Fruit fly (Drosophila melanogaster) whole organism, pupa: ENCODE measurements around the gene dome.

Experiments used
- CG13204 ChIP-seq: fragments of 200-800 bp; sonication (Bioruptor generic); optimal IDR thresholded peaks from 2 replicates; lab custom pipeline; 2018; ENCODE audit warnings: missing biosample characterization, mild to moderate bottlenecking, missing genetic modification characterization, moderate library complexity
- CG14655 ChIP-seq: fragments of 200-800 bp; sonication (Bioruptor generic); optimal IDR thresholded peaks from 3 replicates; lab custom pipeline; 2017; ENCODE audit warnings: mild to moderate bottlenecking, missing biosample characterization, missing genetic modification reagents, missing genetic modification characterization
- CG32121 ChIP-seq: fragments of 200-800 bp; sonication (Bioruptor generic); IDR thresholded peaks from 2 replicates; pipeline ENCODE4 v1.3.6; 2022; ENCODE audit warnings: missing biosample characterization, missing genetic modification characterization
- EcR ChIP-seq: fragments of 200-800 bp; sonication (Bioruptor generic); optimal IDR thresholded peaks from 3 replicates; lab custom pipeline; 2019; ENCODE audit warnings: missing biosample characterization, missing genetic modification characterization, mild to moderate bottlenecking, moderate library complexity, missing genetic modification reagents
- Ets98B ChIP-seq: fragments of 200-800 bp; sonication (Bioruptor generic); IDR thresholded peaks from 2 replicates; pipeline ENCODE4 v1.3.6; 2022; ENCODE audit warnings: missing biosample characterization, missing genetic modification characterization
- Pif1A ChIP-seq: fragments of 200-800 bp; sonication (Bioruptor generic); optimal IDR thresholded peaks from 3 replicates; lab custom pipeline; 2016; ENCODE audit warnings: missing biosample characterization, missing genetic modification characterization
- Pif1B ChIP-seq: fragments of 200-800 bp; sonication (Bioruptor generic); optimal IDR thresholded peaks from 3 replicates; lab custom pipeline; 2016; ENCODE audit warnings: missing biosample characterization, missing genetic modification characterization
- Snoo ChIP-seq: fragments of 200-800 bp; sonication (Bioruptor generic); optimal IDR thresholded peaks from 3 replicates; lab custom pipeline; 2017; ENCODE audit warnings: missing biosample characterization, mild to moderate bottlenecking, missing genetic modification characterization, inconsistent platforms

DNA sequence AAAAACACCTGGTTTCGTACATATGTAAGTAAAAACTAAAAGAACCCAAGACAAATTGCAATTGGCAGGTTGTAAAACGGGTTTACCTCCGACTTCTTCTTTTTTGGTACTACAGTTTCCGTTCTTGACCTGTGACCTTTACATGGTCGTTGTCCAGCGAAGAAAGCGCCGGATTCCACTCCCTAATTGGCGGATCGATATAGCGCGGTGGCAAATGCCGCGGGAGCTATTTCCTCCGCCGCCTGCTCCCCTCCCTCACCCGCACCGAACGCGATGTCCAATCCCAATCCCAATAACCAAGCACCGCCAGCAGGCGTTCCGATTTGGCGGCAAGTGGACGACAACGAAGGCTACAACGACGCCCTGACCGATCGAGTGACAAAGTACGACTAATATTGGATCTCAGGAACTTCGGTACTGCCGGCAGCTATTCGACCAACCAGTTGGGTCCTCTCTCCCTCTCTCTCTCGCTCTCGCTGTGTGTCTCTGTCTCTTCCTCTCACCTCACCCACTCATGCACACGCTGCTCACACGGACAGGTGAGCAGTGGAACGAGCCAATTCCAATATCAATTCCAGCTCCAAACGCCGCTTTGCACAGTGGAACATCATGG, 20.6 kb downstream of the dome start:
- no peak for TF ChIP-seq Snoo (tag; lab: Kevin White, UChicago)
- peak; percentile 42; the same call in 1 of the 2 replicates for TF ChIP-seq Ets98B (GFP tag; lab: Robert Waterston, UW)
- no peak for TF ChIP-seq Pif1A (GFP tag; lab: Kevin White, UChicago)
- TF ChIP-seq CG13204, result peak; percentile 27
- TF ChIP-seq EcR (GFP tag; lab: Kevin White, UChicago), result peak; percentile 41
- TF ChIP-seq Pif1B, result no peak
- peak; percentile 48; the same call in 1 of the 2 replicates for TF ChIP-seq CG32121
- no peak for TF ChIP-seq CG14655 (GFP tag; lab: Kevin White, UChicago)
